Worm (Caenorhabditis elegans): ENCODE results near the gene nrf-5.

Gene nrf-5

DNA sequence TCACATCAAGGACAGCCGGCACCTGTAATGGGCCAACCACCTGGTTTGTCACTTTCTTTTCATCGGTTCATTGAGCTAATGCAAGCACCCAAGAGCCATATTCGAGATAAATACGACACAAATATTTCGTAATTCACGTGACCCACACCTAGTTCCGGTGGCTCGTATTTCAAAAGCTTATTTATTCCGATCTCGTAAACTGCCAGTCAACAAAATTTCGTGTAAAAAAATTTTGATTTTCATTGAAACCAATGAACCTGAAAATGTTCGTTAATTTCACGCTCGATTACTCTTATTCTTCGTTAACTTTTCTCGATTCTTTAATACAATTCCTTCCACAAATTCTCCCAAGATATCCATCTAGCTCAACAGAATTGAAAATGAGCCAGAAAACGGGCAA lies 38.0 kb upstream of the nrf-5 start:
- TF ChIP-seq mbf-1 (tag; optimal IDR thresholded peaks at IDR 0.05) (no peak), ztf-1 (GFP tag; conservative IDR thresholded peaks at IDR 0.05) (no peak), sem-4 (tag; optimal IDR thresholded peaks at IDR 0.05) (no peak), mdl-1 (tag; optimal IDR thresholded peaks at IDR 0.05) (no peak), lsy-2 (tag; optimal IDR thresholded peaks at IDR 0.05) (no peak), skn-1 (tag; optimal IDR thresholded peaks at IDR 0.05) (no peak), ama-1 (optimal IDR thresholded peaks at IDR 0.05) (no peak), nhr-237 (tag; optimal IDR thresholded peaks at IDR 0.05) (no peak), nhr-21 (tag; optimal IDR thresholded peaks at IDR 0.05) (no peak), nhr-25 (tag; optimal IDR thresholded peaks at IDR 0.05) (no peak), blmp-1 (tag; optimal IDR thresholded peaks at IDR 0.05; ENCODE audit: insufficient read depth) (no peak), Y55F3AM.14 (GFP tag; optimal IDR thresholded peaks at IDR 0.05) (no peak), unc-55 (GFP tag; optimal IDR thresholded peaks at IDR 0.05) (no peak), nhr-129 (tag; optimal IDR thresholded peaks at IDR 0.05) (no peak), F13H6.1 (tag; optimal IDR thresholded peaks at IDR 0.05) (no peak), nhr-10 (tag; optimal IDR thresholded peaks at IDR 0.05) (no peak), peb-1 (tag; optimal IDR thresholded peaks at IDR 0.05) (no peak), nhr-77 (tag; optimal IDR thresholded peaks at IDR 0.05) (no peak)

DNA sequence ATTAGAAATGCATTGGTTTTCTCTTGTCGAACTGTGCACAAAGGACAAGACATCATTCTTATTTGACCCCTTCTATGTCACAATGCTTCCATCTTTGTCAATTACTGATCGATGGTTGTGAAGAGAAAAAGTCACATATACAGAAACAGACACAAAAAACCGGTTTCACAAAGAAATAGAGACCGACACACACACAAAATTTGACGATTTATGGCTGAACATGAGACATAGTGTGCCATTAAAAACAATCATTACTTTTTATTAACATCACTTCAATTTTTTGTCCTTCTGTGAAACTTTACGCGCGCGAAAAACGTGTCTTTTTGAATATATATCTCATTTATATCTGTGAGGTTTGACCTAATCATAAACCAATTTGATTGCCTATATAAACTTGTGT lies 37.5 kb upstream of the nrf-5 start:
- no peak for TF ChIP-seq mdl-1 (tag; optimal IDR thresholded peaks at IDR 0.05)
- TF ChIP-seq elt-1 (tag; optimal IDR thresholded peaks at IDR 0.05): no peak
- TF ChIP-seq alr-1 (tag; optimal IDR thresholded peaks at IDR 0.05): no peak
- TF ChIP-seq ztf-1 (GFP tag; conservative IDR thresholded peaks at IDR 0.05): no peak
- TF ChIP-seq ceh-82 (tag; optimal IDR thresholded peaks at IDR 0.05): no peak
- no peak for TF ChIP-seq ztf-4 (tag; optimal IDR thresholded peaks at IDR 0.05)
- no peak for TF ChIP-seq nhr-6 (tag; optimal IDR thresholded peaks at IDR 0.05)
- peak; percentile 12 for TF ChIP-seq ama-1 (optimal IDR thresholded peaks at IDR 0.05)
- TF ChIP-seq ceh-16 (tag; optimal IDR thresholded peaks at IDR 0.05): no peak
- TF ChIP-seq crh-2 (tag; optimal IDR thresholded peaks at IDR 0.05): no peak
- TF ChIP-seq gmeb-1 (tag; optimal IDR thresholded peaks at IDR 0.05): no peak
- TF ChIP-seq zag-1 (tag; optimal IDR thresholded peaks at IDR 0.05): no peak
- no peak for TF ChIP-seq blmp-1 (tag; optimal IDR thresholded peaks at IDR 0.05; ENCODE audit: insufficient read depth)
- TF ChIP-seq fos-1 (tag; optimal IDR thresholded peaks at IDR 0.05): no peak
- TF ChIP-seq nhr-21 (tag; optimal IDR thresholded peaks at IDR 0.05): peak; percentile 50
- no peak for TF ChIP-seq nhr-237 (tag; optimal IDR thresholded peaks at IDR 0.05)
- TF ChIP-seq egl-27 (tag; optimal IDR thresholded peaks at IDR 0.05): no peak
- TF ChIP-seq elt-3 (tag; optimal IDR thresholded peaks at IDR 0.05): no peak
- peak; percentile 57 for TF ChIP-seq mab-5 (tag; optimal IDR thresholded peaks at IDR 0.05)
- no peak for TF ChIP-seq dmd-4 (tag; optimal IDR thresholded peaks at IDR 0.05)
- TF ChIP-seq lsy-2 (tag; optimal IDR thresholded peaks at IDR 0.05): no peak
- no peak for TF ChIP-seq lin-39 (tag; optimal IDR thresholded peaks at IDR 0.05)
- TF ChIP-seq sma-3 (GFP tag; optimal IDR thresholded peaks at IDR 0.05): peak; percentile 7
- no peak for TF ChIP-seq Y55F3AM.14 (GFP tag; optimal IDR thresholded peaks at IDR 0.05)
- peak; percentile 18 for TF ChIP-seq sem-4 (tag; optimal IDR thresholded peaks at IDR 0.05)
- TF ChIP-seq ztf-11 (tag; optimal IDR thresholded peaks at IDR 0.05): no peak
- no peak for TF ChIP-seq nhr-10 (tag; optimal IDR thresholded peaks at IDR 0.05)
- TF ChIP-seq peb-1 (tag; optimal IDR thresholded peaks at IDR 0.05): no peak
- TF ChIP-seq mbf-1 (tag; optimal IDR thresholded peaks at IDR 0.05): no peak
- TF ChIP-seq C34F6.9 (tag; optimal IDR thresholded peaks at IDR 0.05): no peak
- no peak for TF ChIP-seq lin-11 (tag; optimal IDR thresholded peaks at IDR 0.05)
- no peak for TF ChIP-seq unc-39 (tag; optimal IDR thresholded peaks at IDR 0.05)
- no peak for TF ChIP-seq nhr-77 (tag; optimal IDR thresholded peaks at IDR 0.05)
- no peak for TF ChIP-seq nhr-11 (tag; optimal IDR thresholded peaks at IDR 0.05)
- peak; percentile 88 for TF ChIP-seq nhr-25 (tag; optimal IDR thresholded peaks at IDR 0.05)
- peak; percentile 50 for TF ChIP-seq unc-55 (GFP tag; optimal IDR thresholded peaks at IDR 0.05)
- no peak for TF ChIP-seq R02D3.7 (tag; optimal IDR thresholded peaks at IDR 0.05)
- no peak for TF ChIP-seq nhr-23 (tag; optimal IDR thresholded peaks at IDR 0.05)
- peak; percentile 44 for TF ChIP-seq nhr-129 (tag; optimal IDR thresholded peaks at IDR 0.05)

DNA sequence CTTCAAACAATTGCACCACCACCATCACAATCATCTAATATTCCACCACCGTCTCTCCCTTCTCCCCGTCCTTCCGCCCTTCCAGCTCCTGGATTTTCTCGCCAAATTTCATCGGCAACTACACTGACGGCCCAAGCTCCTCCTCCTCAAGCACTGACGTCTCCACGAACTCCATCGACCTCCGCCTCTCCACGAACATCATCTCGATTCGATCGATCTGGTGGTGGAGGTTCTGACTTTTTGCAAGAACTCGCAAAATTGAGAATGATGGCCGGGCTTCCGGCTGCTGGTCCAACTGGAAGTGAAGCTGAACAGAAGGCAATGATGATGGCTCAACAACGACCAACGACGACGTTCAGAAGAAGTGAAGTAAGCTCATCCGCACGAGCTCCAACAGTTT lies 34.0 kb upstream of the nrf-5 start:
- no peak for TF ChIP-seq mab-5 (tag; optimal IDR thresholded peaks at IDR 0.05)
